Comparison of ENCODE assay signal across 1 fruit fly cellular context in genomic region chr3R:11460502-11461358, dm6.
TF ChIP-seq lines count a peak whose summit lies in the region.

TSS of gene PGRP-LB (minus strand) at chr3R:11460552.

TF ChIP-seq in whole organism, embryonic, 481 proteins besides CTCF, POLR2A, EP300 and RAD21 (continued from another document and continues in another):
- TF ChIP-seq Poxn (GFP tag; IDR thresholded peaks at IDR 0.05; lab: Robert Waterston, UW) (no peak), Ada2b (GFP tag; IDR thresholded peaks at IDR 0.05; lab: Robert Waterston, UW) (no peak), CG11696 (GFP tag; IDR thresholded peaks at IDR 0.05; lab: Robert Waterston, UW) (no peak), NC2α (GFP tag; optimal IDR thresholded peaks at IDR 0.05; lab: Kevin White, UChicago) (no peak), HLHmδ (GFP tag; optimal IDR thresholded peaks at IDR 0.05; lab: Kevin White, UChicago) (no peak), h (optimal IDR thresholded peaks at IDR 0.05; lab: Kevin White, UChicago) (no peak), vnd (GFP tag; IDR thresholded peaks at IDR 0.05; lab: Robert Waterston, UW; ENCODE audit: partially characterized antibody) (no peak), CG14050 (GFP tag; IDR thresholded peaks at IDR 0.05; lab: Robert Waterston, UW) (no peak), NC2β (GFP tag; optimal IDR thresholded peaks at IDR 0.05; lab: Kevin White, UChicago) (no peak), dysf (GFP tag; IDR thresholded peaks at IDR 0.05; lab: Robert Waterston, UW) (peak; percentile 40; the same call in 1 of the 3 replicates), psq (GFP tag; optimal IDR thresholded peaks at IDR 0.05; lab: Kevin White, UChicago) (no peak), CG2116 (GFP tag; optimal IDR thresholded peaks at IDR 0.05; lab: Kevin White, UChicago) (no peak), tgo (GFP tag; IDR thresholded peaks at IDR 0.05; lab: Robert Waterston, UW) (no peak), insv (GFP tag; optimal IDR thresholded peaks at IDR 0.05; lab: Kevin White, UChicago) (no peak), tx (GFP tag; optimal IDR thresholded peaks at IDR 0.05; lab: Kevin White, UChicago) (no peak), CG18262 (tag; optimal IDR thresholded peaks at IDR 0.05; lab: Kevin White, UChicago) (no peak), abd-A (tag; optimal IDR thresholded peaks at IDR 0.05; lab: Kevin White, UChicago) (peak; percentile 32), jumu (GFP tag; optimal IDR thresholded peaks at IDR 0.05; lab: Kevin White, UChicago) (no peak), ewg (GFP tag; optimal IDR thresholded peaks at IDR 0.05; lab: Kevin White, UChicago) (no peak), lola (GFP tag; optimal IDR thresholded peaks at IDR 0.05; lab: Kevin White, UChicago) (no peak), CG1529 (GFP tag; optimal IDR thresholded peaks at IDR 0.05; lab: Kevin White, UChicago) (no peak), lilli (GFP tag; optimal IDR thresholded peaks at IDR 0.05; lab: Kevin White, UChicago) (peak; percentile 44), CkIIα-i1 (GFP tag; IDR thresholded peaks at IDR 0.05; lab: Robert Waterston, UW) (no peak), CG31441 (GFP tag; IDR thresholded peaks at IDR 0.05; lab: Robert Waterston, UW) (peak; percentile 11; the same call in 1 of the 2 replicates), slp2 (GFP tag; optimal IDR thresholded peaks at IDR 0.05; lab: Kevin White, UChicago) (no peak), unpg (GFP tag; optimal IDR thresholded peaks at IDR 0.05; lab: Kevin White, UChicago) (no peak), Fer2 (tag; optimal IDR thresholded peaks at IDR 0.05; lab: Kevin White, UChicago) (no peak), D19A (tag; optimal IDR thresholded peaks at IDR 0.05; lab: Kevin White, UChicago) (peak; percentile 86), CG14014 (GFP tag; IDR thresholded peaks at IDR 0.05; lab: Robert Waterston, UW) (no peak), Blimp-1 (GFP tag; optimal IDR thresholded peaks at IDR 0.05; lab: Kevin White, UChicago) (no peak), oc (tag; optimal IDR thresholded peaks at IDR 0.05; lab: Kevin White, UChicago) (no peak), CG5180 (GFP tag; optimal IDR thresholded peaks at IDR 0.05; lab: Kevin White, UChicago) (no peak), GATAe (GFP tag; conservative IDR thresholded peaks at IDR 0.05; lab: Robert Waterston, UW) (peak; percentile 56), Atf-2 (GFP tag; optimal IDR thresholded peaks at IDR 0.05; lab: Kevin White, UChicago) (no peak), CG6765 (GFP tag; optimal IDR thresholded peaks at IDR 0.05; lab: Kevin White, UChicago) (no peak), Hsf (GFP tag; optimal IDR thresholded peaks at IDR 0.05; lab: Kevin White, UChicago) (no peak), Optix (GFP tag; IDR thresholded peaks at IDR 0.05; lab: Robert Waterston, UW) (no peak), pita (GFP tag; optimal IDR thresholded peaks at IDR 0.05; lab: Kevin White, UChicago) (no peak), dmrt11E (tag; optimal IDR thresholded peaks at IDR 0.05; lab: Kevin White, UChicago) (no peak), CG13894 (tag; optimal IDR thresholded peaks at IDR 0.05; lab: Kevin White, UChicago) (no peak), sob (GFP tag; IDR thresholded peaks at IDR 0.05; lab: Robert Waterston, UW) (0 out of 2 replicates have a peak, but pooled peaks have one; percentile 16), ken (GFP tag; IDR thresholded peaks at IDR 0.05; lab: Robert Waterston, UW) (0 out of 3 replicates have a peak, but pooled peaks have one; percentile 38), CG9876 (GFP tag; optimal IDR thresholded peaks at IDR 0.05; lab: Kevin White, UChicago) (no peak), vvl (GFP tag; IDR thresholded peaks at IDR 0.05; lab: Robert Waterston, UW) (no peak), lov (optimal IDR thresholded peaks at IDR 0.05; lab: Kevin White, UChicago) (no peak), lov (GFP tag; IDR thresholded peaks at IDR 0.05; lab: Robert Waterston, UW) (no peak), p53 (GFP tag; optimal IDR thresholded peaks at IDR 0.05; lab: Kevin White, UChicago) (no peak), jigr1 (GFP tag; IDR thresholded peaks at IDR 0.05; lab: Robert Waterston, UW) (no peak), kah (GFP tag; optimal IDR thresholded peaks at IDR 0.05; lab: Kevin White, UChicago) (no peak), CG31224 (GFP tag; IDR thresholded peaks at IDR 0.05; lab: Robert Waterston, UW) (no peak), Hmr (GFP tag; optimal IDR thresholded peaks at IDR 0.05; lab: Kevin White, UChicago) (peak; percentile 50), seq (GFP tag; IDR thresholded peaks at IDR 0.05; lab: Robert Waterston, UW) (no peak), CG10431 (GFP tag; optimal IDR thresholded peaks at IDR 0.05; lab: Kevin White, UChicago) (no peak), Sry-β (GFP tag; optimal IDR thresholded peaks at IDR 0.05; lab: Kevin White, UChicago) (no peak), CG30020 (tag; optimal IDR thresholded peaks at IDR 0.05; lab: Kevin White, UChicago) (no peak), CG7963 (GFP tag; IDR thresholded peaks at IDR 0.05; lab: Robert Waterston, UW; ENCODE audit: partially characterized antibody) (no peak), CG15073 (GFP tag; optimal IDR thresholded peaks at IDR 0.05; lab: Kevin White, UChicago) (no peak), Xrp1 (GFP tag; IDR thresholded peaks at IDR 0.05; lab: Robert Waterston, UW) (no peak), Aef1 (GFP tag; IDR thresholded peaks at IDR 0.05; lab: Robert Waterston, UW) (no peak; the same call in 2 of the 3 replicates), Opbp (GFP tag; IDR thresholded peaks at IDR 0.05; lab: Robert Waterston, UW; ENCODE audit: partially characterized antibody) (no peak), gfzf (GFP tag; optimal IDR thresholded peaks at IDR 0.05; lab: Kevin White, UChicago) (no peak), CG9437 (GFP tag; optimal IDR thresholded peaks at IDR 0.05; lab: Kevin White, UChicago) (peak; percentile 7), Hr78 (GFP tag; optimal IDR thresholded peaks at IDR 0.05; lab: Kevin White, UChicago) (no peak), sens (GFP tag; lab: Kevin White, UChicago) (peak; percentile 55), run (tag; optimal IDR thresholded peaks at IDR 0.05; lab: Kevin White, UChicago) (no peak), CG3726 (GFP tag; IDR thresholded peaks at IDR 0.05; lab: Robert Waterston, UW) (no peak), Jarid2 (GFP tag; optimal IDR thresholded peaks at IDR 0.05; lab: Kevin White, UChicago) (no peak), trh (GFP tag; optimal IDR thresholded peaks at IDR 0.05; lab: Kevin White, UChicago) (no peak), CrebB (tag; optimal IDR thresholded peaks at IDR 0.05; lab: Kevin White, UChicago) (no peak), pnt (GFP tag; optimal IDR thresholded peaks at IDR 0.05; lab: Kevin White, UChicago) (no peak), ranshi (GFP tag; IDR thresholded peaks at IDR 0.05; lab: Robert Waterston, UW) (no peak), Max (GFP tag; optimal IDR thresholded peaks at IDR 0.05; lab: Kevin White, UChicago) (no peak), CG34376 (GFP tag; optimal IDR thresholded peaks at IDR 0.05; lab: Kevin White, UChicago) (no peak), Sry-δ (GFP tag; optimal IDR thresholded peaks at IDR 0.05; lab: Kevin White, UChicago) (no peak), CG12942 (GFP tag; optimal IDR thresholded peaks at IDR 0.05; lab: Kevin White, UChicago) (no peak), fu2 (GFP tag; optimal IDR thresholded peaks at IDR 0.05; lab: Kevin White, UChicago) (peak; percentile 12), crp (GFP tag; optimal IDR thresholded peaks at IDR 0.05; lab: Kevin White, UChicago) (no peak), pho (GFP tag; optimal IDR thresholded peaks at IDR 0.05; lab: Kevin White, UChicago) (peak; percentile 21), CG16779 (GFP tag; IDR thresholded peaks at IDR 0.05; lab: Robert Waterston, UW) (no peak), az2 (GFP tag; optimal IDR thresholded peaks at IDR 0.05; lab: Kevin White, UChicago) (no peak), CG8281 (tag; optimal IDR thresholded peaks at IDR 0.05; lab: Kevin White, UChicago) (no peak), CG17328 (GFP tag; IDR thresholded peaks at IDR 0.05; lab: Robert Waterston, UW) (no peak), CG11504 (tag; optimal IDR thresholded peaks at IDR 0.05; lab: Kevin White, UChicago) (peak; percentile 45), Mrtf (GFP tag; IDR thresholded peaks at IDR 0.05; lab: Robert Waterston, UW) (no peak), HmgZ (tag; optimal IDR thresholded peaks at IDR 0.05; lab: Kevin White, UChicago) (peak; percentile 47), lmd (GFP tag; IDR thresholded peaks at IDR 0.05; lab: Robert Waterston, UW) (0 out of 2 replicates have a peak, but pooled peaks have one; percentile 8), Taf1 (GFP tag; IDR thresholded peaks at IDR 0.05; lab: Robert Waterston, UW) (no peak), Six4 (GFP tag; optimal IDR thresholded peaks at IDR 0.05; lab: Kevin White, UChicago) (no peak), CG12744 (GFP tag; optimal IDR thresholded peaks at IDR 0.05; lab: Kevin White, UChicago) (no peak), CG10565 (GFP tag; optimal IDR thresholded peaks at IDR 0.05; lab: Kevin White, UChicago) (no peak), sens-2 (GFP tag; IDR thresholded peaks at IDR 0.05; lab: Robert Waterston, UW) (peak; percentile 84), CG11093 (GFP tag; IDR thresholded peaks at IDR 0.05; lab: Robert Waterston, UW) (0 out of 3 replicates have a peak, but pooled peaks have one; percentile 33), CG30431 (GFP tag; optimal IDR thresholded peaks at IDR 0.05; lab: Kevin White, UChicago) (no peak), CG8924 (tag; optimal IDR thresholded peaks at IDR 0.05; lab: Kevin White, UChicago) (no peak), CG13424 (tag; optimal IDR thresholded peaks at IDR 0.05; lab: Kevin White, UChicago) (peak; percentile 14), rib (GFP tag; IDR thresholded peaks at IDR 0.05; lab: Robert Waterston, UW) (peak; percentile 64; the same call in 1 of the 2 replicates), CG18011 (GFP tag; optimal IDR thresholded peaks at IDR 0.05; lab: Kevin White, UChicago) (no peak), CG9727 (GFP tag; optimal IDR thresholded peaks at IDR 0.05; lab: Kevin White, UChicago) (peak; percentile 27), CG8359 (GFP tag; optimal IDR thresholded peaks at IDR 0.05; lab: Kevin White, UChicago; ENCODE audit: borderline replicate concordance) (no peak), CG8089 (GFP tag; optimal IDR thresholded peaks at IDR 0.05; lab: Kevin White, UChicago) (no peak), eve (GFP tag; optimal IDR thresholded peaks at IDR 0.05; lab: Kevin White, UChicago) (no peak), ara (GFP tag; IDR thresholded peaks at IDR 0.05; lab: Robert Waterston, UW) (no peak), BEAF-32 (GFP tag; optimal IDR thresholded peaks at IDR 0.05; lab: Kevin White, UChicago) (no peak), Vsx1 (GFP tag; optimal IDR thresholded peaks at IDR 0.05; lab: Kevin White, UChicago) (no peak), Doc3 (GFP tag; IDR thresholded peaks at IDR 0.05; lab: Robert Waterston, UW; ENCODE audit: partially characterized antibody) (no peak), otp (GFP tag; IDR thresholded peaks at IDR 0.05; lab: Robert Waterston, UW) (no peak), Bgb (GFP tag; IDR thresholded peaks at IDR 0.05; lab: Robert Waterston, UW; ENCODE audit: partially characterized antibody) (no peak; the same call in 1 of the 2 replicates), Hr51 (GFP tag; optimal IDR thresholded peaks at IDR 0.05; lab: Kevin White, UChicago) (peak in 1 of 2 experiments; percentile 15), CG12769 (tag; optimal IDR thresholded peaks at IDR 0.05; lab: Kevin White, UChicago) (peak; percentile 67), dm (GFP tag; optimal IDR thresholded peaks at IDR 0.05; lab: Kevin White, UChicago) (no peak), chm (GFP tag; IDR thresholded peaks at IDR 0.05; lab: Robert Waterston, UW) (no peak), CG12659 (GFP tag; optimal IDR thresholded peaks at IDR 0.05; lab: Kevin White, UChicago) (peak; percentile 31), CG4282 (GFP tag; optimal IDR thresholded peaks at IDR 0.05; lab: Kevin White, UChicago) (no peak), Dll (GFP tag; IDR thresholded peaks at IDR 0.05; lab: Robert Waterston, UW; ENCODE audit: partially characterized antibody) (no peak), Stat92E (GFP tag; optimal IDR thresholded peaks at IDR 0.05; lab: Kevin White, UChicago) (peak in 1 of 3 experiments; percentile 47), CG4328 (GFP tag; optimal IDR thresholded peaks at IDR 0.05; lab: Kevin White, UChicago) (no peak), CG17568 (GFP tag; optimal IDR thresholded peaks at IDR 0.05; lab: Kevin White, UChicago) (no peak), Lhr (GFP tag; optimal IDR thresholded peaks at IDR 0.05; lab: Kevin White, UChicago) (no peak), CG3407 (GFP tag; optimal IDR thresholded peaks at IDR 0.05; lab: Kevin White, UChicago) (no peak), CG10147 (GFP tag; optimal IDR thresholded peaks at IDR 0.05; lab: Kevin White, UChicago) (peak; percentile 28), CG12219 (GFP tag; optimal IDR thresholded peaks at IDR 0.05; lab: Kevin White, UChicago) (no peak), CG10462 (GFP tag; optimal IDR thresholded peaks at IDR 0.05; lab: Kevin White, UChicago) (no peak), Deaf1 (tag; optimal IDR thresholded peaks at IDR 0.05; lab: Kevin White, UChicago) (no peak), CG12236 (GFP tag; optimal IDR thresholded peaks at IDR 0.05; lab: Kevin White, UChicago) (no peak), CG1233 (GFP tag; optimal IDR thresholded peaks at IDR 0.05; lab: Kevin White, UChicago) (no peak), luna (GFP tag; optimal IDR thresholded peaks at IDR 0.05; lab: Kevin White, UChicago) (no peak), CG34224 (GFP tag; IDR thresholded peaks at IDR 0.05; lab: Robert Waterston, UW; ENCODE audit: partially characterized antibody) (no peak), Drgx (GFP tag; IDR thresholded peaks at IDR 0.05; lab: Robert Waterston, UW) (no peak), CG11398 (GFP tag; optimal IDR thresholded peaks at IDR 0.05; lab: Kevin White, UChicago) (no peak), Dip3 (GFP tag; optimal IDR thresholded peaks at IDR 0.05; lab: Kevin White, UChicago) (peak; percentile 25), mam (GFP tag; optimal IDR thresholded peaks at IDR 0.05; lab: Kevin White, UChicago) (peak; percentile 36), CG9215 (GFP tag; IDR thresholded peaks at IDR 0.05; lab: Robert Waterston, UW) (no peak), nom (GFP tag; optimal IDR thresholded peaks at IDR 0.05; lab: Kevin White, UChicago) (no peak), CG18476 (GFP tag; optimal IDR thresholded peaks at IDR 0.05; lab: Kevin White, UChicago) (no peak), CG12391 (tag; optimal IDR thresholded peaks at IDR 0.05; lab: Kevin White, UChicago) (no peak), knrl (GFP tag; IDR thresholded peaks at IDR 0.05; lab: Robert Waterston, UW; ENCODE audit: partially characterized antibody) (no peak), mirr (GFP tag; optimal IDR thresholded peaks at IDR 0.05; lab: Kevin White, UChicago) (peak; percentile 26)
